Worm (Caenorhabditis elegans): ENCODE data around the gene W03C9.6.

DNA sequence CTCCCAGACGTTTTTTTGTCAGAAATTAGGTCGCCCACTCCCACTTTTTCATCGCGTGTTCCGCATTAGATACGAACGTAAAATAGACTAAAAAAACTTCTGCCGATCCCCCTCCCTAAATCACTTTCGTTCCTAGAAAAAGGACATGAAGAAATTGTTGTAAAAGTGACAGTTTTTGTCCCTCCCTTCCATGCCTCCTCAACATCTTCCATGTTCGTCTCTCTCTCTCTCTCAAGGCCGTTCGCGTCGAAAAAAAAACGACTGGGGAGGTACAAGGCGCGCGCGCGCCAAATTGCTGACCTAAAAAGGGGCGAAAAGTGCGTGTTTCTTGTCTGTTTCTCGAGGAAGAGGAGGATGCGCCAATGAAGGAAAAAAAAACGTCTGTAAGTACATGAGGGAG lies 25.6 kb upstream of the W03C9.6 start:
- no peak for TF ChIP-seq nhr-11 (tag; optimal IDR thresholded peaks at IDR 0.05)
- TF ChIP-seq K09A11.1 (tag; optimal IDR thresholded peaks at IDR 0.05; ENCODE audit: insufficient read depth): no peak
- no peak for TF ChIP-seq pag-3 (tag; optimal IDR thresholded peaks at IDR 0.05; ENCODE audit: borderline replicate concordance)
- no peak for TF ChIP-seq ceh-22 (tag; optimal IDR thresholded peaks at IDR 0.05)
- no peak for TF ChIP-seq ceh-34 (tag; optimal IDR thresholded peaks at IDR 0.05)
- TF ChIP-seq C38D4.7 (GFP tag; optimal IDR thresholded peaks at IDR 0.05): no peak
- TF ChIP-seq madf-2 (tag; optimal IDR thresholded peaks at IDR 0.05): no peak
- no peak for TF ChIP-seq pqm-1 (tag; optimal IDR thresholded peaks at IDR 0.05)
- TF ChIP-seq tbx-2 (tag; optimal IDR thresholded peaks at IDR 0.05): no peak
